Worm (Caenorhabditis elegans): Measurements from ENCODE around the gene ifa-4.

- TF ChIP-seq egl-27 (tag; optimal IDR thresholded peaks at IDR 0.05), result no peak
- TF ChIP-seq fos-1 (tag; optimal IDR thresholded peaks at IDR 0.05), result no peak
- no peak for TF ChIP-seq unc-130 (tag; optimal IDR thresholded peaks at IDR 0.05)
- TF ChIP-seq alr-1 (tag; optimal IDR thresholded peaks at IDR 0.05; ENCODE audit: borderline replicate concordance), result no peak
These were observed 45.1 kb downstream of the ifa-4 start for ce11 chrX:4870683-4871082.
